Worm (Caenorhabditis elegans) whole organism, L3 larva: ENCODE measurements around the gene parp-2.

ENCODE experiments used
- R02D3.7 ChIP-seq: fragments of 150-350 bp; optimal IDR thresholded peaks from 2 replicates; lab custom pipeline; 2014; ENCODE audit warnings: missing biosample characterization, missing genetic modification characterization
- ZK546.5 ChIP-seq: sonication (generic microtip); optimal IDR thresholded peaks from 2 replicates; lab custom pipeline; 2017; ENCODE audit warnings: missing biosample characterization, missing genetic modification characterization
- aly-2 ChIP-seq: fragments of 150-350 bp; optimal IDR thresholded peaks from 2 replicates; lab custom pipeline; 2014; ENCODE audit warnings: missing biosample characterization, missing genetic modification characterization
- ceh-28 ChIP-seq: fragments of 150-350 bp; optimal IDR thresholded peaks from 2 replicates; lab custom pipeline; 2014; ENCODE audit warnings: missing biosample characterization, missing genetic modification reagents, missing genetic modification characterization
- daf-12 ChIP-seq: fragments of 150-350 bp; optimal IDR thresholded peaks from 2 replicates; lab custom pipeline; 2014; ENCODE audit warnings: missing biosample characterization, missing genetic modification reagents, missing genetic modification characterization
- egl-5 ChIP-seq: fragments of 150-350 bp; optimal IDR thresholded peaks from 2 replicates; lab custom pipeline; 2017; ENCODE audit warnings: missing biosample characterization, missing genetic modification reagents, missing genetic modification characterization, inconsistent platforms
- elt-1 ChIP-seq: fragments of 150-350 bp; optimal IDR thresholded peaks from 2 replicates; lab custom pipeline; 2014; ENCODE audit warnings: missing biosample characterization, missing genetic modification characterization
- elt-2 ChIP-seq: sonication (generic microtip); optimal IDR thresholded peaks from 2 replicates; lab custom pipeline; 2016; ENCODE audit warnings: missing genetic modification reagents, mild to moderate bottlenecking, missing genetic modification characterization, missing compliant biosample characterization
- eor-1 ChIP-seq, 2 experiments: fragments of 150-350 bp; optimal IDR thresholded peaks; 2 replicates each; lab custom pipeline; 2014 to 2018; ENCODE audit warnings: missing biosample characterization in 2 of 2, missing genetic modification characterization in 2 of 2
- fkh-10 ChIP-seq: sonication (generic microtip); optimal IDR thresholded peaks from 2 replicates; lab custom pipeline; 2017; ENCODE audit warnings: missing biosample characterization, missing genetic modification reagents, missing genetic modification characterization
- fos-1 ChIP-seq: fragments of 150-350 bp; optimal IDR thresholded peaks from 2 replicates; lab custom pipeline; 2014; ENCODE audit warnings: missing biosample characterization, missing genetic modification characterization
- hmg-11 ChIP-seq: sonication (generic microtip); optimal IDR thresholded peaks from 2 replicates; lab custom pipeline; 2016; ENCODE audit warnings: missing genetic modification characterization, missing compliant biosample characterization
- lin-15B ChIP-seq: fragments of 150-350 bp; optimal IDR thresholded peaks from 2 replicates; lab custom pipeline; 2014; ENCODE audit warnings: missing biosample characterization, missing genetic modification characterization
- lin-39 ChIP-seq: fragments of 150-350 bp; optimal IDR thresholded peaks from 2 replicates; lab custom pipeline; 2018; ENCODE audit warnings: missing biosample characterization, missing genetic modification reagents, missing genetic modification characterization
- lsy-12 ChIP-seq: sonication (generic microtip); optimal IDR thresholded peaks from 2 replicates; lab custom pipeline; 2016; ENCODE audit warnings: mild to moderate bottlenecking, missing genetic modification characterization, missing compliant biosample characterization
- mdl-1 ChIP-seq: fragments of 150-350 bp; optimal IDR thresholded peaks from 2 replicates; lab custom pipeline; 2014; ENCODE audit warnings: missing biosample characterization, missing genetic modification characterization
- nfya-1 ChIP-seq: sonication (generic microtip); optimal IDR thresholded peaks from 2 replicates; lab custom pipeline; 2017; ENCODE audit warnings: missing genetic modification characterization, mild to moderate bottlenecking, missing compliant biosample characterization, antibody characterized with exemption, moderate library complexity; ENCODE audit not compliant: insufficient read depth
- nhr-11 ChIP-seq: fragments of 150-350 bp; optimal IDR thresholded peaks from 2 replicates; lab custom pipeline; 2014; ENCODE audit warnings: missing biosample characterization, missing genetic modification characterization
- nhr-12 ChIP-seq: fragments of 150-350 bp; optimal IDR thresholded peaks from 2 replicates; lab custom pipeline; 2014; ENCODE audit warnings: missing biosample characterization, missing genetic modification characterization
- nhr-23 ChIP-seq: fragments of 150-350 bp; optimal IDR thresholded peaks from 2 replicates; lab custom pipeline; 2014; ENCODE audit warnings: missing biosample characterization, missing genetic modification reagents, missing genetic modification characterization
- nhr-237 ChIP-seq: fragments of 150-350 bp; optimal IDR thresholded peaks from 2 replicates; lab custom pipeline; 2014; ENCODE audit warnings: missing biosample characterization, missing genetic modification characterization
- nhr-25 ChIP-seq: sonication (generic microtip); optimal IDR thresholded peaks from 2 replicates; lab custom pipeline; 2017; ENCODE audit warnings: missing biosample characterization, missing genetic modification characterization
- nhr-43 ChIP-seq: sonication (generic microtip); optimal IDR thresholded peaks from 2 replicates; lab custom pipeline; 2016; ENCODE audit warnings: mild to moderate bottlenecking, missing genetic modification characterization, missing compliant biosample characterization; ENCODE audit not compliant: poor library complexity, severe bottlenecking
- nhr-67 ChIP-seq: fragments of 150-350 bp; optimal IDR thresholded peaks from 2 replicates; lab custom pipeline; 2014; ENCODE audit warnings: missing biosample characterization, missing genetic modification characterization
- nhr-76 ChIP-seq: fragments of 150-350 bp; sonication (generic microtip); optimal IDR thresholded peaks from 5 replicates; lab custom pipeline; 2014; ENCODE audit warnings: missing biosample characterization, missing genetic modification characterization
- pha-4 ChIP-seq: fragments of 150-350 bp; optimal IDR thresholded peaks from 2 replicates; lab custom pipeline; 2014; ENCODE audit warnings: missing biosample characterization, missing genetic modification reagents, missing genetic modification characterization
- pqm-1 ChIP-seq: fragments of 150-350 bp; optimal IDR thresholded peaks from 2 replicates; lab custom pipeline; 2017; ENCODE audit warnings: missing biosample characterization, missing genetic modification characterization, inconsistent platforms
- snpc-4 ChIP-seq: fragments of 150-350 bp; optimal IDR thresholded peaks from 2 replicates; lab custom pipeline; 2014; ENCODE audit warnings: missing biosample characterization, missing genetic modification characterization
- tbx-2 ChIP-seq: sonication (generic microtip); optimal IDR thresholded peaks from 2 replicates; lab custom pipeline; 2016; ENCODE audit warnings: mild to moderate bottlenecking, missing genetic modification characterization, missing compliant biosample characterization
- unc-39 ChIP-seq: sonication (generic microtip); optimal IDR thresholded peaks from 4 replicates; lab custom pipeline; 2017; ENCODE audit warnings: missing biosample characterization, missing genetic modification characterization
- unc-62 ChIP-seq: fragments of 150-350 bp; sonication (generic microtip); optimal IDR thresholded peaks from 4 replicates; lab custom pipeline; 2014; ENCODE audit warnings: missing biosample characterization, missing genetic modification reagents, missing genetic modification characterization
- zag-1 ChIP-seq: fragments of 150-350 bp; optimal IDR thresholded peaks from 2 replicates; lab custom pipeline; 2014; ENCODE audit warnings: missing biosample characterization, missing genetic modification characterization
- ztf-11 ChIP-seq: fragments of 150-350 bp; optimal IDR thresholded peaks from 2 replicates; lab custom pipeline; 2014; ENCODE audit warnings: missing biosample characterization, missing genetic modification characterization
- ztf-4 ChIP-seq: fragments of 150-350 bp; optimal IDR thresholded peaks from 2 replicates; lab custom pipeline; 2014; ENCODE audit warnings: missing biosample characterization, missing genetic modification characterization

The parp-2 gene

DNA sequence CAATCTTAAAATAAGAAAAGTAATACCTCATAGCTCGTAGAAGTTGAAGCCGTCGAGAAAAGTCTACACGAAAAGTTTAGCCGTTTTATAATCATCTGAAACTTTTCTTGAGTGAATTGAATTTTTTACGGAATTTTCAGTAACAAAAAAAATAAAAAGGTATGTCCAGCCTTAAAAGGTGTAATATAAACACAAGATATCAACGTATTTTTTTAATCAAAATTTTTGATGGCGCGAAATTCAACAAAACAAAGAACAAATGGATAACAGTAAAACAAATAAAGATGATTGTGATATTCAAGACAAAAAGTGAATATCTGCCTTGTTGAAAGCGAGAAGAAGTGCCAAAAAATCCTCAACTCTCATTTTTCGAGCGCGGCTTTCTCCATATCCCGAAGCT is 3.2 kb upstream of the parp-2 start, which contains the start of gene eral-1:
Gene eral-1, minus strand, starts transcription at position 101 of the 400 bp plus-strand sequence.
- no peak for TF ChIP-seq ztf-11 (tag; lab: Kevin White, UChicago)
- no peak for TF ChIP-seq ZK546.5 (tag; lab: Kevin White, UChicago)
- TF ChIP-seq pha-4 (tag; lab: Kevin White, UChicago), result no peak
- TF ChIP-seq nhr-237, result no peak
- TF ChIP-seq fkh-10 (GFP tag; lab: Kevin White, UChicago), result no peak
- no peak for TF ChIP-seq ceh-28 (tag; lab: Kevin White, UChicago)
- TF ChIP-seq nhr-76 (tag; lab: Kevin White, UChicago), result no peak
- TF ChIP-seq R02D3.7 (tag; lab: Kevin White, UChicago), result no peak
- no peak for TF ChIP-seq elt-1 (tag; lab: Kevin White, UChicago)
- no peak for TF ChIP-seq ztf-4
- TF ChIP-seq lin-15B (tag; lab: Kevin White, UChicago), result no peak
- TF ChIP-seq daf-12 (tag; lab: Kevin White, UChicago), result no peak
- TF ChIP-seq lsy-12, result no peak
- TF ChIP-seq nhr-43 (tag; lab: Kevin White, UChicago), result no peak

DNA sequence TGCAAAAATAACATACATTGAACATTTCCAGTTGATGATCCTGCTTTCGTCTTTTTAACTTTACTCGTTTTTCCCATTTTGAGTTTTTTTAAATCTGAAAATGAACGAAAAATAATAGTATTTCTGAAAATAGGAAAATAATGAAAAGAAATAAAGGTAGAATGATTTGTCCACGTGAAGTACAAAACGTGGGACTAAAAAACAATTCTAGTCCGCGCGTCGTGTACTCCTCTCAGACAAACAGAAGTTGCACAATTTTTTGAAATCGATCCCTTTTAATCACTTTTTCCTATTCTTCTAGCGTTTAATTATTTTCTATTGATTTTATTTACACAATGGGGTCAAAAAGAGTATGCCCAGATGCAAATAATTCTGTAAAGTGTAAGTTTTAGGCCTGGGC is 1.8 kb upstream of the parp-2 start, which contains the start of the genes E02H1.1 and tag-124:
Gene E02H1.1, minus strand, starts transcription at position 94 of the 400 bp plus-strand sequence.
Gene tag-124, plus strand, starts transcription at position 222 of the 400 bp plus-strand sequence.
- TF ChIP-seq tbx-2 (tag; lab: Kevin White, UChicago) (no peak), eor-1 (tag; optimal IDR thresholded peaks at IDR 0.05; lab: Kevin White, UChicago) (peak in 1 of 2 experiments; percentile 69), unc-39 (no peak), ZK546.5 (tag; lab: Kevin White, UChicago) (no peak), nhr-67 (tag; lab: Kevin White, UChicago) (no peak), lsy-12 (peak; percentile 72), pha-4 (tag; lab: Kevin White, UChicago) (peak; percentile 77), nhr-43 (tag; lab: Kevin White, UChicago) (peak; percentile 92), egl-5 (tag; lab: Kevin White, UChicago) (no peak), nhr-25 (tag; lab: Kevin White, UChicago) (peak; percentile 74), mdl-1 (tag; lab: Kevin White, UChicago) (no peak), nhr-11 (tag; lab: Kevin White, UChicago) (peak; percentile 34), elt-2 (tag; lab: Kevin White, UChicago) (peak; percentile 17), nhr-23 (tag; lab: Kevin White, UChicago) (peak; percentile 87), unc-62 (GFP tag; lab: Kevin White, UChicago) (no peak), hmg-11 (tag; lab: Kevin White, UChicago) (peak; percentile 35), aly-2 (tag; lab: Kevin White, UChicago) (no peak), nhr-12 (tag; lab: Kevin White, UChicago) (no peak), lin-15B (tag; lab: Kevin White, UChicago) (peak; percentile 76), pqm-1 (peak; percentile 21), nfya-1 (tag; lab: Kevin White, UChicago) (peak; percentile 72), snpc-4 (tag; lab: Kevin White, UChicago) (peak; percentile 62), ceh-28 (tag; lab: Kevin White, UChicago) (peak; percentile 15)
- TF ChIP-seq, all 47 proteins: peak for 14

DNA sequence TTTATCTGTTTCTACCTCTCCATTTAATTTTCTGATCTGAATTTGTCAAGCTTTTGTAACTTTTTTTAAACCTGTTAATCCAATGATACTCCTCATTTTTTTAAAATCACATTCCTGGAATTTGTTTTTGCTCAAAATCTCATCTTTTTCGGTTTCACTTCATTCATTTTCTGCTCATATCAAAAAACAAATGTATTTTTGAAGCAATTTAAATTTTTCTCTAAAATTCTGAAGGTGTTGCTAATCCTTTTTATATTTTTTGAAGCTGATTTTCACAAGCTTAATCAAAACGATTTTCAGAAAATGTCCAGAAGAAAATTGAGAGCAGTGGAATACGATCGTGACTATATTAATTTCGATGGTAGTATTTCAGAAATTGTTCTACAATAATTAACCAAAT is 2.1 kb downstream of the parp-2 start, which contains the start of gene E02H1.5:
Gene E02H1.5, plus strand, starts transcription at position 301 of the 400 bp plus-strand sequence.
- no peak for TF ChIP-seq eor-1 (tag; optimal IDR thresholded peaks at IDR 0.05; lab: Kevin White, UChicago)

DNA sequence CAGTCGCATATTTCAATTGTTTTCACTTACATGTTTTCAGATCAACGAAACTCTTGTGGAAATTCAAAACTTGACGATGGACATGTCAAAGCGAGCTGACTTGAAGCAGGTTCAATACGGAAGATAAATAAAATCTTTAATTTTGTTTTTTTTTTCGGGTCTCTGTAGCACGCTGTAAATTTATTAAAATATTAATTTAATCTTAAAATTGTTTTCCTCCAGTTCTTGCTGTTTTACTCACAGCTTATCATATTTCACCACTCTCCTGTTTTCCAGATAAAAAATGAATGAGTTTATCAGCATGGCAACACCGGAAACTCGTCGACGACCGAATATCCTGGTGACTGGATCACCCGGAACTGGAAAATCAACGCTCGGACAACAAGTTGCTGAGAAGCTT is 3.6 kb downstream of the parp-2 start, which contains the start of gene E02H1.6:
Gene E02H1.6, plus strand, starts transcription at position 301 of the 400 bp plus-strand sequence.
- TF ChIP-seq elt-2 (tag; lab: Kevin White, UChicago), result no peak
- TF ChIP-seq aly-2 (tag; lab: Kevin White, UChicago), result no peak
- TF ChIP-seq daf-12 (tag; lab: Kevin White, UChicago), result no peak
- no peak for TF ChIP-seq nfya-1 (tag; lab: Kevin White, UChicago)
- TF ChIP-seq lin-39 (tag; lab: Kevin White, UChicago), result no peak
- TF ChIP-seq zag-1 (tag; lab: Kevin White, UChicago), result no peak
- TF ChIP-seq fos-1 (tag; lab: Kevin White, UChicago), result no peak
- no peak for TF ChIP-seq ztf-11 (tag; lab: Kevin White, UChicago)
